Fruit fly (Drosophila melanogaster): Measurements from ENCODE around the gene Trmt112.
A peak's percentile ranks its signal among the peaks of the same experiment; 100 is the strongest.

Gene Trmt112

DNA sequence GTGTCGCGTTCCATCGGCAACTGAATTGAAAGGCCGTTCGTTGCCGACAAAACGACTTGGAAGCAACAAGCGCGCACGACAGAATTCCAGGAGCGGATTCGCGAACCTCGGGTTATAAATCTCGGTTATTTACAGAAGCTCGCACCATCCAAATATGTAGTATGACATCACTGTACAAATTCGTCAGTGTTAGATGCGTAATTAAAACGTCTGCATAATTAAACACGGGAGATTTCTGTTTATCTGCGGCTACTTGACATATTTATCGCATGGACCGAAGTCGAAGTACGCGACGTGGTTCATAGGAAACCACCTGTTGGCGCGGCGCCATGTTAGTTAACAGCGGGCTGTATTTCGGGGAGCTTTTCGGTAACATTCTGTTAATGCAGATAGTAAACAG is 44.7 kb downstream of the Trmt112 start, which contains the start of gene Ac78C (continued):
- TF ChIP-seq Dp (GFP tag; optimal IDR thresholded peaks at IDR 0.05) (peak; percentile 6), nau (GFP tag; optimal IDR thresholded peaks at IDR 0.05) (peak; percentile 82), gsb (GFP tag; IDR thresholded peaks at IDR 0.05) (peak; percentile 87), CG11504 (tag; optimal IDR thresholded peaks at IDR 0.05) (peak; percentile 82), CG13424 (tag; optimal IDR thresholded peaks at IDR 0.05) (peak; percentile 87), CG6254 (GFP tag; optimal IDR thresholded peaks at IDR 0.05) (peak; percentile 42), fd96Cb (tag; optimal IDR thresholded peaks at IDR 0.05) (peak; percentile 74), Dbx (GFP tag; IDR thresholded peaks at IDR 0.05) (peak; percentile 92), pb (GFP tag; optimal IDR thresholded peaks at IDR 0.05) (peak; percentile 90), CG2199 (GFP tag; IDR thresholded peaks at IDR 0.05) (peak; percentile 77; the same call in 1 of the 3 replicates), gce (GFP tag; IDR thresholded peaks at IDR 0.05) (peak; percentile 83; the same call in 2 of the 3 replicates), CkIIα-i1 (GFP tag; IDR thresholded peaks at IDR 0.05) (peak; percentile 35; the same call in 1 of the 2 replicates), Scr (GFP tag; IDR thresholded peaks at IDR 0.05; ENCODE audit: partially characterized antibody) (peak; percentile 45), CG18262 (tag; optimal IDR thresholded peaks at IDR 0.05) (no peak), CG11456 (GFP tag; IDR thresholded peaks at IDR 0.05) (peak; percentile 92), B-H1 (GFP tag; IDR thresholded peaks at IDR 0.05) (peak; percentile 67), fd3F (GFP tag; optimal IDR thresholded peaks at IDR 0.05) (peak; percentile 88), CG7745 (tag; optimal IDR thresholded peaks at IDR 0.05) (no peak), gt (GFP tag; IDR thresholded peaks at IDR 0.05) (peak; percentile 46; the same call in 1 of the 2 replicates), Atf6 (GFP tag; IDR thresholded peaks at IDR 0.05) (peak; percentile 90), Dfd (GFP tag; optimal IDR thresholded peaks at IDR 0.05) (no peak), CG11560 (tag; IDR thresholded peaks at IDR 0.05) (peak; percentile 45; the same call in 2 of the 3 replicates), CG10274 (GFP tag; optimal IDR thresholded peaks at IDR 0.05) (peak; percentile 75), CG17612 (GFP tag; IDR thresholded peaks at IDR 0.05) (0 out of 2 replicates have a peak, but pooled peaks have one; percentile 19), CG6683 (GFP tag; optimal IDR thresholded peaks at IDR 0.05) (peak; percentile 86), her (GFP tag; optimal IDR thresholded peaks at IDR 0.05) (peak; percentile 93), D (optimal IDR thresholded peaks at IDR 0.05) (no peak), D (GFP tag; optimal IDR thresholded peaks at IDR 0.05) (peak; percentile 33), ATbp (GFP tag; optimal IDR thresholded peaks at IDR 0.05) (peak; percentile 80), dati (GFP tag; IDR thresholded peaks at IDR 0.05) (no peak), Six4 (GFP tag; optimal IDR thresholded peaks at IDR 0.05) (peak; percentile 61), Hey (tag; optimal IDR thresholded peaks at IDR 0.05) (peak; percentile 82), CG16863 (GFP tag; optimal IDR thresholded peaks at IDR 0.05) (peak; percentile 83), lmd (GFP tag; IDR thresholded peaks at IDR 0.05) (peak; percentile 91), sc (optimal IDR thresholded peaks at IDR 0.05) (no peak), sc (GFP tag; optimal IDR thresholded peaks at IDR 0.05) (no peak), peb (GFP tag; IDR thresholded peaks at IDR 0.05) (peak; percentile 54), Hr39 (optimal IDR thresholded peaks at IDR 0.05) (no peak), fd64A (GFP tag; optimal IDR thresholded peaks at IDR 0.05) (peak; percentile 74), CG7271 (tag; optimal IDR thresholded peaks at IDR 0.05) (peak; percentile 37), Gsc (GFP tag; IDR thresholded peaks at IDR 0.05) (0 out of 2 replicates have a peak, but pooled peaks have one; percentile 32), fru (optimal IDR thresholded peaks at IDR 0.05) (no peak), CG9215 (GFP tag; IDR thresholded peaks at IDR 0.05) (peak; percentile 83), BtbVII (GFP tag; optimal IDR thresholded peaks at IDR 0.05) (peak; percentile 90), Lim3 (GFP tag; IDR thresholded peaks at IDR 0.05) (peak; percentile 26; the same call in 1 of the 2 replicates), CG31388 (GFP tag; optimal IDR thresholded peaks at IDR 0.05) (peak; percentile 45), CG1024 (GFP tag; IDR thresholded peaks at IDR 0.05) (peak; percentile 49; the same call in 1 of the 2 replicates), CTCF (GFP tag; optimal IDR thresholded peaks at IDR 0.05) (peak; percentile 47), Sox102F (GFP tag; optimal IDR thresholded peaks at IDR 0.05) (peak; percentile 77), HLHmδ (GFP tag; optimal IDR thresholded peaks at IDR 0.05) (no peak), NfI (GFP tag; optimal IDR thresholded peaks at IDR 0.05) (peak; percentile 93), CG8290 (GFP tag; optimal IDR thresholded peaks at IDR 0.05) (no peak), CG8290 (tag; optimal IDR thresholded peaks at IDR 0.05) (peak in 1 of 2 experiments; percentile 98)
